Worm (Caenorhabditis elegans): ENCODE data around the gene atln-2.

DNA sequence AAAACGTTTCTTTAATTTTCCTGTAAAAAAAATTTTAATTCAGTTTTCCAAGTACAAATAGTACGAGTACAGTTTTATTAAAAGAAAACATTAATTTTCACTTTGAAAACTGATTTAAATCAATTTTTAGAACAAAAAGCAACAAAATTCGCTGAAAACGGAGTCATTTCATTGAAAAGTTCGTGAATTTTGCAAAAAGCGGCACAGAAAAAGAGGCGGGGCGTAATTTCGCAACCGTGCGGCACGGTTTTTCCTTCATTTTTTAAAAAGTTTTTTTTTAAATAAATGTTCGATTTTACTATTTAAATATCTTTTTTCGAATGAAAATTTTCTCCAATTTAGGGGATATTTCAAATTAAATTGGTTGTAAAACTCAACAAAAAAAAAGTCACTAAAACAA, 29.8 kb downstream of the atln-2 start:
- TF ChIP-seq lin-39 (tag; optimal IDR thresholded peaks at IDR 0.05) (no peak), fkh-8 (tag; optimal IDR thresholded peaks at IDR 0.05) (no peak), xbp-1 (tag; optimal IDR thresholded peaks at IDR 0.05) (no peak), nhr-11 (tag; optimal IDR thresholded peaks at IDR 0.05) (no peak), nhr-84 (tag; optimal IDR thresholded peaks at IDR 0.05) (no peak), aha-1 (tag; optimal IDR thresholded peaks at IDR 0.05) (no peak), fkh-10 (GFP tag; optimal IDR thresholded peaks at IDR 0.05) (no peak), mep-1 (tag; optimal IDR thresholded peaks at IDR 0.05) (no peak), zag-1 (tag; optimal IDR thresholded peaks at IDR 0.05) (no peak), unc-62 (GFP tag; optimal IDR thresholded peaks at IDR 0.05) (no peak)

Measured in whole organism, L1 larva.